Worm (Caenorhabditis elegans) whole organism, young adult: ENCODE measurements around the gene Y39E4A.1.

Source experiments
- B0035.1 ChIP-seq: sonication (generic microtip); optimal IDR thresholded peaks from 2 replicates; lab custom pipeline; 2016; ENCODE audit warnings: missing genetic modification characterization, mild to moderate bottlenecking, missing compliant biosample characterization, missing genotype, missing genetic modification reagents
- B0336.3 ChIP-seq: fragments of 200-800 bp; sonication (Bioruptor generic); IDR thresholded peaks from 2 replicates; pipeline ENCODE4 v1.3.6; 2022; ENCODE audit warnings: missing genetic modification characterization, missing compliant biosample characterization
- C17E4.6 ChIP-seq: fragments of 200-800 bp; sonication (Bioruptor generic); IDR thresholded peaks from 2 replicates; pipeline ENCODE4 v1.3.6; 2022; ENCODE audit warnings: missing genetic modification reagents, missing genetic modification characterization, missing compliant biosample characterization
- D2030.7 ChIP-seq: fragments of 200-800 bp; sonication (Bioruptor generic); IDR thresholded peaks from 2 replicates; pipeline ENCODE4 v1.3.6; 2022; ENCODE audit warnings: missing genetic modification reagents, missing genetic modification characterization, missing compliant biosample characterization
- F33H1.4 ChIP-seq: fragments of 200-800 bp; sonication (Bioruptor generic); IDR thresholded peaks from 2 replicates; pipeline ENCODE4 v1.3.6; 2022; ENCODE audit warnings: missing genetic modification reagents, missing genetic modification characterization, missing compliant biosample characterization
- F57C9.4 ChIP-seq: sonication (generic microtip); optimal IDR thresholded peaks from 2 replicates; lab custom pipeline; 2017; ENCODE audit warnings: mild to moderate bottlenecking, missing genetic modification characterization, missing compliant biosample characterization
- K11D2.4 ChIP-seq: fragments of 200-800 bp; sonication (Bioruptor generic); IDR thresholded peaks from 2 replicates; pipeline ENCODE4 v1.3.6; 2022; ENCODE audit warnings: missing genetic modification reagents, missing genetic modification characterization, missing compliant biosample characterization
- Y53F4B.3 ChIP-seq: fragments of 200-800 bp; sonication (Bioruptor generic); IDR thresholded peaks from 2 replicates; pipeline ENCODE4 v1.3.6; 2022; ENCODE audit warnings: missing genetic modification reagents, missing genetic modification characterization, missing compliant biosample characterization
- Y95B8A.8 ChIP-seq: fragments of 200-800 bp; sonication (Bioruptor generic); IDR thresholded peaks from 2 replicates; pipeline ENCODE4 v1.3.6; 2022; ENCODE audit warnings: missing genetic modification reagents, missing genetic modification characterization, missing compliant biosample characterization
- ZK185.1 ChIP-seq: sonication (generic microtip); optimal IDR thresholded peaks from 2 replicates; lab custom pipeline; 2016; ENCODE audit warnings: mild to moderate bottlenecking, missing genetic modification characterization, missing compliant biosample characterization; ENCODE audit not compliant: poor library complexity, severe bottlenecking
- akir-1 ChIP-seq: fragments of 200-800 bp; sonication (Bioruptor generic); optimal IDR thresholded peaks from 2 replicates; lab custom pipeline; 2018; ENCODE audit warnings: mild to moderate bottlenecking, missing genetic modification characterization, moderate library complexity, missing compliant biosample characterization
- aptf-3 ChIP-seq: fragments of 200-800 bp; sonication (Bioruptor generic); IDR thresholded peaks from 2 replicates; pipeline ENCODE4 v1.3.6; 2022; ENCODE audit warnings: missing genetic modification characterization, missing compliant biosample characterization
- athp-1 ChIP-seq: sonication (generic microtip); optimal IDR thresholded peaks from 2 replicates; lab custom pipeline; 2017; ENCODE audit warnings: mild to moderate bottlenecking, missing genetic modification characterization, missing compliant biosample characterization
- attf-3 ChIP-seq: fragments of 200-800 bp; sonication (Bioruptor generic); conservative IDR thresholded peaks from 2 replicates; pipeline ENCODE4 v1.3.6; 2022; ENCODE audit warnings: missing genetic modification reagents, missing genetic modification characterization, missing compliant biosample characterization
- attf-5 ChIP-seq: fragments of 200-800 bp; sonication (Bioruptor generic); optimal IDR thresholded peaks from 2 replicates; lab custom pipeline; 2018; ENCODE audit warnings: mild to moderate bottlenecking, missing genetic modification characterization, missing compliant biosample characterization
- bed-1 ChIP-seq: fragments of 200-800 bp; sonication (Bioruptor generic); IDR thresholded peaks from 2 replicates; pipeline ENCODE4 v1.3.6; 2022; ENCODE audit warnings: missing genetic modification reagents, missing genetic modification characterization, missing compliant biosample characterization
- bed-2 ChIP-seq: fragments of 200-800 bp; sonication (Bioruptor generic); IDR thresholded peaks from 2 replicates; pipeline ENCODE4 v1.3.6; 2022; ENCODE audit warnings: missing genetic modification reagents, missing genetic modification characterization, missing compliant biosample characterization
- cebp-1 ChIP-seq, 2 experiments: fragments of 200-800 bp in 1 of 2; sonication (Bioruptor generic) in 1 of 2; sonication (generic microtip) in 1 of 2; IDR thresholded peaks in 1 of 2; optimal IDR thresholded peaks in 1 of 2; 2 replicates each; pipeline versions ENCODE4 v1.3.6 to Lab custom; 2017 to 2022; ENCODE audit warnings: missing compliant biosample characterization in 2 of 2, missing genetic modification characterization in 2 of 2, mild to moderate bottlenecking in 1 of 2, missing genetic modification reagents in 1 of 2, moderate library complexity in 1 of 2
- ceh-27 ChIP-seq: fragments of 200-800 bp; sonication (Bioruptor generic); optimal IDR thresholded peaks from 2 replicates; lab custom pipeline; 2018; ENCODE audit warnings: mild to moderate bottlenecking, missing genetic modification characterization, moderate library complexity, missing compliant biosample characterization
- chd-7 ChIP-seq: sonication (generic microtip); optimal IDR thresholded peaks from 2 replicates; lab custom pipeline; 2016; ENCODE audit warnings: mild to moderate bottlenecking, missing genetic modification characterization, moderate library complexity, missing compliant biosample characterization
- dpl-1 ChIP-seq: fragments of 150-350 bp; optimal IDR thresholded peaks from 2 replicates; lab custom pipeline; 2014; ENCODE audit warnings: missing biosample characterization, missing genetic modification reagents, missing genetic modification characterization
- efl-1 ChIP-seq: fragments of 150-350 bp; optimal IDR thresholded peaks from 2 replicates; lab custom pipeline; 2014; ENCODE audit warnings: missing biosample characterization, missing genetic modification reagents, missing genetic modification characterization
- egrh-3 ChIP-seq: fragments of 200-800 bp; sonication (Bioruptor generic); IDR thresholded peaks from 2 replicates; pipeline ENCODE4 v1.3.6; 2022; ENCODE audit warnings: missing genetic modification reagents, missing genetic modification characterization, missing compliant biosample characterization
- gei-17 ChIP-seq: fragments of 200-800 bp; sonication (Bioruptor generic); optimal IDR thresholded peaks from 2 replicates; lab custom pipeline; 2018; ENCODE audit warnings: mild to moderate bottlenecking, missing genetic modification characterization, missing compliant biosample characterization
- him-1 ChIP-seq: sonication (generic microtip); optimal IDR thresholded peaks from 2 replicates; lab custom pipeline; 2016; ENCODE audit warnings: missing genotype, missing genetic modification reagents, missing genetic modification characterization, missing compliant biosample characterization
- hlh-12 ChIP-seq: sonication (generic microtip); optimal IDR thresholded peaks from 2 replicates; lab custom pipeline; 2016; ENCODE audit warnings: missing genetic modification characterization, missing compliant biosample characterization
- hlh-26 ChIP-seq: fragments of 200-800 bp; sonication (Bioruptor generic); conservative IDR thresholded peaks from 2 replicates; pipeline ENCODE4 v1.3.6; 2022; ENCODE audit warnings: missing genetic modification reagents, missing genetic modification characterization, missing compliant biosample characterization
- hmg-1.2 ChIP-seq: fragments of 200-800 bp; sonication (Bioruptor generic); IDR thresholded peaks from 2 replicates; pipeline ENCODE4 v1.3.6; 2022; ENCODE audit warnings: missing genetic modification reagents, missing genetic modification characterization, missing compliant biosample characterization
- hrde-1 ChIP-seq: sonication (generic microtip); optimal IDR thresholded peaks from 2 replicates; lab custom pipeline; 2016; ENCODE audit warnings: missing genetic modification characterization, mild to moderate bottlenecking, missing compliant biosample characterization, moderate library complexity, missing genotype, missing genetic modification reagents, borderline replicate concordance
- hsf-1 ChIP-seq: fragments of 200-800 bp; sonication (Bioruptor generic); IDR thresholded peaks from 2 replicates; pipeline ENCODE4 v1.3.6; 2022; ENCODE audit warnings: missing genetic modification reagents, missing genetic modification characterization, missing compliant biosample characterization
- lin-26 ChIP-seq: fragments of 200-800 bp; sonication (Bioruptor generic); IDR thresholded peaks from 2 replicates; pipeline ENCODE4 v1.3.6; 2022; ENCODE audit warnings: missing genetic modification reagents, missing genetic modification characterization, missing compliant biosample characterization
- lin-35 ChIP-seq, 3 experiments: fragments of 150-350 bp in 2 of 3; sonication (generic microtip) in 1 of 3; optimal IDR thresholded peaks; 2 replicates each; lab custom pipeline; 2014 to 2018; ENCODE audit warnings: missing biosample characterization in 3 of 3, missing genetic modification characterization in 3 of 3, missing genetic modification reagents in 3 of 3
- lin-40 ChIP-seq: sonication (generic microtip); optimal IDR thresholded peaks from 2 replicates; lab custom pipeline; 2016; ENCODE audit warnings: missing genetic modification characterization, mild to moderate bottlenecking, missing compliant biosample characterization, missing genotype, missing genetic modification reagents
- lir-1 ChIP-seq: fragments of 200-800 bp; sonication (Bioruptor generic); conservative IDR thresholded peaks from 2 replicates; pipeline ENCODE4 v1.3.6; 2022; ENCODE audit warnings: missing genetic modification reagents, missing genetic modification characterization, missing compliant biosample characterization
- madf-10 ChIP-seq: sonication (generic microtip); optimal IDR thresholded peaks from 2 replicates; lab custom pipeline; 2016; ENCODE audit warnings: mild to moderate bottlenecking, missing genetic modification characterization, missing compliant biosample characterization
- mcd-1 ChIP-seq: fragments of 200-800 bp; sonication (Bioruptor generic); IDR thresholded peaks from 2 replicates; pipeline ENCODE4 v1.3.6; 2022; ENCODE audit warnings: missing genetic modification reagents, missing genetic modification characterization, missing compliant biosample characterization
- nfya-1 ChIP-seq: sonication (generic microtip); optimal IDR thresholded peaks from 2 replicates; lab custom pipeline; 2017; ENCODE audit warnings: antibody characterized with exemption, missing compliant biosample characterization, missing genetic modification characterization, borderline replicate concordance; ENCODE audit not compliant: insufficient read depth
- nfya-2 ChIP-seq: fragments of 200-800 bp; sonication (Bioruptor generic); IDR thresholded peaks from 2 replicates; pipeline ENCODE4 v1.3.6; 2022; ENCODE audit warnings: missing genetic modification reagents, missing genetic modification characterization, missing compliant biosample characterization
- nhr-27 ChIP-seq: fragments of 200-800 bp; sonication (Bioruptor generic); optimal IDR thresholded peaks from 2 replicates; lab custom pipeline; 2018; ENCODE audit warnings: mild to moderate bottlenecking, missing genetic modification characterization, moderate library complexity, missing compliant biosample characterization
- nhr-90 ChIP-seq: sonication (generic microtip); optimal IDR thresholded peaks from 2 replicates; lab custom pipeline; 2016; ENCODE audit warnings: missing genotype, mild to moderate bottlenecking, missing genetic modification characterization, missing compliant biosample characterization
- pha-4 ChIP-seq: fragments of 150-350 bp; sonication (generic microtip); optimal IDR thresholded peaks from 2 replicates; lab custom pipeline; 2014; ENCODE audit warnings: missing biosample characterization, missing genetic modification reagents, missing genetic modification characterization
- rpc-1 ChIP-seq, 2 experiments: fragments of 150-350 bp in 1 of 2; sonication (generic microtip) in 1 of 2; optimal IDR thresholded peaks; 2 replicates each; lab custom pipeline; 2014 to 2018; ENCODE audit warnings: missing biosample characterization in 1 of 2, missing genetic modification characterization in 1 of 2, missing genetic modification reagents in 1 of 2, missing genotype in 1 of 2
- sea-2 ChIP-seq: fragments of 200-800 bp; sonication (Bioruptor generic); IDR thresholded peaks from 2 replicates; pipeline ENCODE4 v1.3.6; 2022; ENCODE audit warnings: missing genetic modification characterization, missing compliant biosample characterization
- tbp1 ChIP-seq: fragments of 200-800 bp; sonication (Bioruptor generic); optimal IDR thresholded peaks from 2 replicates; lab custom pipeline; 2018; ENCODE audit warnings: mild to moderate bottlenecking, missing genetic modification characterization, missing compliant biosample characterization
- tbx-9 ChIP-seq: sonication (generic microtip); optimal IDR thresholded peaks from 2 replicates; lab custom pipeline; 2016; ENCODE audit warnings: borderline replicate concordance, missing genetic modification characterization, inconsistent platforms, missing compliant biosample characterization
- unc-62 ChIP-seq: fragments of 150-350 bp; optimal IDR thresholded peaks from 2 replicates; lab custom pipeline; 2014; ENCODE audit warnings: missing biosample characterization, missing genetic modification reagents, missing genetic modification characterization
- zim-3 ChIP-seq: sonication (generic microtip); optimal IDR thresholded peaks from 2 replicates; lab custom pipeline; 2017; ENCODE audit warnings: mild to moderate bottlenecking, missing genetic modification characterization, moderate library complexity, missing compliant biosample characterization
- ztf-18 ChIP-seq: sonication (generic microtip); optimal IDR thresholded peaks from 2 replicates; lab custom pipeline; 2016; ENCODE audit warnings: missing genotype, mild to moderate bottlenecking, missing genetic modification characterization, missing compliant biosample characterization

The Y39E4A.1 gene

ce11 chrIII:12906611-12907037 is 44.6 kb upstream of the Y39E4A.1 start (continued):
- peak; percentile 78 for TF ChIP-seq chd-7 (tag; lab: Kevin White, UChicago)
- no peak for TF ChIP-seq akir-1 (GFP tag; lab: Kevin White, UChicago)
- TF ChIP-seq C17E4.6 (GFP tag; lab: Robert Waterston, UW) = no peak
- TF ChIP-seq cebp-1 (GFP tag; IDR thresholded peaks at IDR 0.05; lab: Robert Waterston, UW) = no peak
- TF ChIP-seq cebp-1 (tag; optimal IDR thresholded peaks at IDR 0.05; lab: Kevin White, UChicago) = peak; percentile 51
- no peak for TF ChIP-seq nhr-27 (tag; lab: Kevin White, UChicago)
- no peak for TF ChIP-seq ZK185.1 (tag; lab: Kevin White, UChicago)
- no peak for TF ChIP-seq pha-4
- TF ChIP-seq hsf-1 = peak; percentile 47; the same call in 1 of the 2 replicates
- peak in 1 of 3 experiments; percentile 17 for TF ChIP-seq lin-35 (GFP tag; optimal IDR thresholded peaks at IDR 0.05; lab: Kevin White, UChicago)
- TF ChIP-seq bed-1 (GFP tag; lab: Robert Waterston, UW) = no peak
- no peak for TF ChIP-seq efl-1 (GFP tag; lab: Kevin White, UChicago)
- 0 out of 2 replicates have a peak, but pooled peaks have one; percentile 24 for TF ChIP-seq nfya-2 (GFP tag; lab: Robert Waterston, UW)
- peak; percentile 7 for TF ChIP-seq attf-5
- TF ChIP-seq hlh-26 (GFP tag; lab: Robert Waterston, UW) = no peak
- TF ChIP-seq F57C9.4 (tag; lab: Kevin White, UChicago) = no peak
- TF ChIP-seq B0035.1 (tag; lab: Kevin White, UChicago) = peak; percentile 75
- TF ChIP-seq nhr-90 (tag; lab: Kevin White, UChicago) = peak; percentile 55
- no peak for TF ChIP-seq tbp1 (GFP tag; lab: Kevin White, UChicago)
- no peak for TF ChIP-seq Y53F4B.3 (GFP tag; lab: Robert Waterston, UW)
- no peak for TF ChIP-seq egrh-3 (GFP tag; lab: Robert Waterston, UW)
- TF ChIP-seq rpc-1 (optimal IDR thresholded peaks at IDR 0.05; lab: Kevin White, UChicago) = no peak
- no peak for TF ChIP-seq rpc-1 (tag; optimal IDR thresholded peaks at IDR 0.05; lab: Kevin White, UChicago)
- TF ChIP-seq aptf-3 (GFP tag; lab: Robert Waterston, UW) = no peak
- no peak for TF ChIP-seq lir-1
- TF ChIP-seq ztf-18 (tag; lab: Kevin White, UChicago) = no peak
- peak; percentile 71 for TF ChIP-seq lin-40 (tag; lab: Kevin White, UChicago)
- peak; percentile 79 for TF ChIP-seq Y95B8A.8
- TF ChIP-seq dpl-1 (GFP tag; lab: Kevin White, UChicago) = no peak
- TF ChIP-seq B0336.3 (GFP tag; lab: Robert Waterston, UW) = peak; percentile 83
- no peak for TF ChIP-seq attf-3 (GFP tag; lab: Robert Waterston, UW)
- no peak for TF ChIP-seq D2030.7 (GFP tag; lab: Robert Waterston, UW)
- no peak for TF ChIP-seq zim-3 (tag; lab: Kevin White, UChicago)
- no peak for TF ChIP-seq K11D2.4 (GFP tag; lab: Robert Waterston, UW)
- TF ChIP-seq athp-1 (tag; lab: Kevin White, UChicago) = peak; percentile 69
- TF ChIP-seq him-1 (tag; lab: Kevin White, UChicago) = no peak
- no peak for TF ChIP-seq bed-2
- no peak for TF ChIP-seq nfya-1 (tag; lab: Kevin White, UChicago)
- no peak for TF ChIP-seq ceh-27 (GFP tag; lab: Kevin White, UChicago)
- TF ChIP-seq hlh-12 (tag; lab: Kevin White, UChicago) = no peak
- TF ChIP-seq lin-26 (GFP tag; lab: Robert Waterston, UW) = no peak
- peak; percentile 79 for TF ChIP-seq hrde-1 (tag; lab: Kevin White, UChicago)
- TF ChIP-seq tbx-9 = no peak
- 0 out of 2 replicates have a peak, but pooled peaks have one; percentile 18 for TF ChIP-seq F33H1.4 (GFP tag; lab: Robert Waterston, UW)
- TF ChIP-seq madf-10 = peak; percentile 19
- no peak for TF ChIP-seq gei-17
- TF ChIP-seq sea-2 (GFP tag; lab: Robert Waterston, UW) = no peak
- TF ChIP-seq hmg-1.2 = peak; percentile 25
- peak; percentile 51; the same call in 1 of the 2 replicates for TF ChIP-seq mcd-1
- no peak for TF ChIP-seq unc-62 (GFP tag; lab: Kevin White, UChicago)
